Worm (Caenorhabditis elegans): ENCODE measurements around the gene F38E9.4.

The F38E9.4 gene

ce11 chrX:16487068-16487658 is 35.4 kb downstream of the F38E9.4 start, which contains the start of gene cah-3:
TSS of gene cah-3 (plus strand) at chrX:16487481.
- TF ChIP-seq hmg-1.2 (GFP tag; IDR thresholded peaks at IDR 0.05) (no peak), nfya-2 (GFP tag; IDR thresholded peaks at IDR 0.05) (no peak), repo-1 (tag; optimal IDR thresholded peaks at IDR 0.05) (no peak), dox-1 (GFP tag; IDR thresholded peaks at IDR 0.05) (no peak), nhr-120 (GFP tag; IDR thresholded peaks at IDR 0.05) (no peak), nhr-80 (tag; optimal IDR thresholded peaks at IDR 0.05) (peak; percentile 88)

ce11 chrX:16490753-16491152 is 39.0 kb downstream of the F38E9.4 start:
- TF ChIP-seq B0261.1 (tag; optimal IDR thresholded peaks at IDR 0.05) (no peak), F22D6.2 (tag; optimal IDR thresholded peaks at IDR 0.05) (no peak), dpl-1 (GFP tag; optimal IDR thresholded peaks at IDR 0.05) (no peak), F10E7.11 (tag; optimal IDR thresholded peaks at IDR 0.05) (no peak), unc-62 (GFP tag; optimal IDR thresholded peaks at IDR 0.05) (no peak), nfyb-1 (GFP tag; IDR thresholded peaks at IDR 0.05) (no peak), sdz-38 (tag; optimal IDR thresholded peaks at IDR 0.05) (no peak), unc-130 (GFP tag; optimal IDR thresholded peaks at IDR 0.05) (no peak), hsf-1 (GFP tag; IDR thresholded peaks at IDR 0.05) (no peak), lin-35 (GFP tag; optimal IDR thresholded peaks at IDR 0.05) (no peak), hmg-20 (GFP tag; IDR thresholded peaks at IDR 0.05) (no peak), nfya-1 (tag; optimal IDR thresholded peaks at IDR 0.05; ENCODE audit: borderline replicate concordance, insufficient read depth) (no peak)

ce11 chrX:16494630-16495029 is 42.9 kb downstream of the F38E9.4 start, which contains the start of gene K05G3.2:
TSS of gene K05G3.2 (plus strand) at chrX:16494930.
- no peak for TF ChIP-seq mes-4 (tag; optimal IDR thresholded peaks at IDR 0.05)
- TF ChIP-seq zfh-2 (GFP tag; conservative IDR thresholded peaks at IDR 0.05) = no peak
- TF ChIP-seq tlf-1 (GFP tag; optimal IDR thresholded peaks at IDR 0.05) = no peak
- TF ChIP-seq rpc-1 (optimal IDR thresholded peaks at IDR 0.05) = no peak
- TF ChIP-seq rpc-1 (tag; optimal IDR thresholded peaks at IDR 0.05) = no peak
- no peak for TF ChIP-seq nhr-179 (tag; optimal IDR thresholded peaks at IDR 0.05)
- no peak for TF ChIP-seq egl-18 (GFP tag; IDR thresholded peaks at IDR 0.05)
- no peak for TF ChIP-seq Y53F4B.3 (GFP tag; IDR thresholded peaks at IDR 0.05)
- TF ChIP-seq F52B5.7 (tag; optimal IDR thresholded peaks at IDR 0.05) = no peak
- TF ChIP-seq fkh-3 (tag; optimal IDR thresholded peaks at IDR 0.05) = no peak
- TF ChIP-seq ama-1 (optimal IDR thresholded peaks at IDR 0.05) = no peak
- no peak for TF ChIP-seq ama-1 (GFP tag; optimal IDR thresholded peaks at IDR 0.05)
- no peak for TF ChIP-seq let-607 (tag; optimal IDR thresholded peaks at IDR 0.05)
- no peak for TF ChIP-seq snpc-1.1 (tag; optimal IDR thresholded peaks at IDR 0.05; ENCODE audit: insufficient read depth)
- TF ChIP-seq snpc-4 (GFP tag; optimal IDR thresholded peaks at IDR 0.05) = no peak
- no peak for TF ChIP-seq snpc-4 (tag; optimal IDR thresholded peaks at IDR 0.05)
- TF ChIP-seq madf-6 (GFP tag; IDR thresholded peaks at IDR 0.05) = no peak
- no peak for TF ChIP-seq F10E7.11 (tag; optimal IDR thresholded peaks at IDR 0.05)
- no peak for TF ChIP-seq hrde-1 (tag; optimal IDR thresholded peaks at IDR 0.05; ENCODE audit: borderline replicate concordance)
- no peak for TF ChIP-seq F23B12.7 (tag; optimal IDR thresholded peaks at IDR 0.05; ENCODE audit: insufficient read depth)
